Fruit fly (Drosophila melanogaster): ENCODE results near the gene Lgr3.

DNA sequence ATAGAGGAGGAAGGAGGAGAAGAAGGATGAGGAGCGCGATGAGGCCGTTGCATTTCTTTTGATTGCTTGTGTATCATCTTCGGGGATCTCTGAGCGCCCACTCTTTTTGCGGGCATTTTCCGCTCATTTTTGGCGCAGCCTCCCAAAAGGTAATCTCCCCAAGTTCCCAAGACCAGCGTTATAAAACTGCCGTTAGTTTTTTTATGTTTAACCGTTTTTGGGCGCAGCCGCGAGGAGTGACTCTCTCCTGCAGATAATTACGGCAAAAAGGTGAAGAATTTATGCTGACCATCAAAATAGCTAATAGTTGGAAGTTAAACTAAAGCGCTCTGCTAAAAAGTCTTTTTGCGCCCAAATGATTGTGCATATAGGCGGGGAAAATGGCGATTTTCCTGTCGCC is 27.2 kb upstream of the Lgr3 start:
- TF ChIP-seq psq (optimal IDR thresholded peaks at IDR 0.05) = no peak
- TF ChIP-seq Myc (optimal IDR thresholded peaks at IDR 0.05) = no peak
